Worm (Caenorhabditis elegans) whole organism, mixed stage, embryonic: ENCODE data around the gene clec-37.

Experiments used
- M03D4.4 ChIP-seq: sonication (generic microtip); optimal IDR thresholded peaks from 2 replicates; lab custom pipeline; 2017; ENCODE audit warnings: mild to moderate bottlenecking, missing genetic modification characterization, missing compliant biosample characterization
- bed-3 ChIP-seq: fragments of 200-800 bp; sonication (Bioruptor generic); optimal IDR thresholded peaks from 3 replicates; lab custom pipeline; 2018; ENCODE audit warnings: mild to moderate bottlenecking, missing genetic modification characterization, moderate library complexity, missing compliant biosample characterization
- blmp-1 ChIP-seq: fragments of 150-350 bp; optimal IDR thresholded peaks from 2 replicates; lab custom pipeline; 2014; ENCODE audit warnings: missing biosample characterization, missing genetic modification characterization
- ceh-39 ChIP-seq: fragments of 150-350 bp; optimal IDR thresholded peaks from 2 replicates; lab custom pipeline; 2014; ENCODE audit warnings: missing biosample characterization, missing genetic modification characterization
- ceh-43 ChIP-seq: fragments of 200-800 bp; sonication (Bioruptor generic); optimal IDR thresholded peaks from 2 replicates; lab custom pipeline; 2018; ENCODE audit warnings: mild to moderate bottlenecking, missing genetic modification characterization, moderate library complexity, missing compliant biosample characterization
- ceh-83 ChIP-seq: fragments of 200-800 bp; sonication (Bioruptor generic); optimal IDR thresholded peaks from 2 replicates; lab custom pipeline; 2018; ENCODE audit warnings: mild to moderate bottlenecking, missing genetic modification characterization, missing compliant biosample characterization
- ces-1 ChIP-seq: fragments of 150-350 bp; optimal IDR thresholded peaks from 2 replicates; lab custom pipeline; 2014; ENCODE audit warnings: missing biosample characterization, missing genetic modification reagents, missing genetic modification characterization
- drap-1 ChIP-seq: fragments of 200-800 bp; sonication (Bioruptor generic); optimal IDR thresholded peaks from 3 replicates; lab custom pipeline; 2018; ENCODE audit warnings: mild to moderate bottlenecking, missing genetic modification characterization, missing compliant biosample characterization
- elt-1 ChIP-seq: sonication (generic microtip); optimal IDR thresholded peaks from 2 replicates; lab custom pipeline; 2017; ENCODE audit warnings: missing genetic modification characterization, mild to moderate bottlenecking, missing compliant biosample characterization, antibody characterized with exemption, moderate library complexity, borderline replicate concordance; ENCODE audit not compliant: insufficient read depth
- elt-3 ChIP-seq: fragments of 150-350 bp; optimal IDR thresholded peaks from 2 replicates; lab custom pipeline; 2014; ENCODE audit warnings: missing biosample characterization, missing genetic modification characterization
- flh-1 ChIP-seq: fragments of 200-800 bp; sonication (Bioruptor generic); optimal IDR thresholded peaks from 2 replicates; lab custom pipeline; 2018; ENCODE audit warnings: mild to moderate bottlenecking, missing genetic modification characterization, moderate library complexity, missing compliant biosample characterization
- ham-2 ChIP-seq: fragments of 200-800 bp; sonication (Bioruptor generic); optimal IDR thresholded peaks from 2 replicates; lab custom pipeline; 2018; ENCODE audit warnings: mild to moderate bottlenecking, missing genetic modification characterization, missing compliant biosample characterization
- hlh-1 ChIP-seq: fragments of 150-350 bp; optimal IDR thresholded peaks from 2 replicates; lab custom pipeline; 2014; ENCODE audit warnings: missing biosample characterization, missing genetic modification reagents, missing genetic modification characterization
- lin-13 ChIP-seq: fragments of 150-350 bp; optimal IDR thresholded peaks from 2 replicates; lab custom pipeline; 2014; ENCODE audit warnings: missing biosample characterization, missing genetic modification characterization
- lin-32 ChIP-seq: fragments of 200-800 bp; sonication (Bioruptor generic); optimal IDR thresholded peaks from 2 replicates; lab custom pipeline; 2018; ENCODE audit warnings: mild to moderate bottlenecking, missing genetic modification characterization, missing compliant biosample characterization
- lsy-2 ChIP-seq: fragments of 150-350 bp; optimal IDR thresholded peaks from 2 replicates; lab custom pipeline; 2014; ENCODE audit warnings: missing biosample characterization, missing genetic modification characterization
- mab-5 ChIP-seq: fragments of 150-350 bp; optimal IDR thresholded peaks from 2 replicates; lab custom pipeline; 2014; ENCODE audit warnings: missing biosample characterization, missing genetic modification characterization
- mep-1 ChIP-seq: fragments of 150-350 bp; optimal IDR thresholded peaks from 2 replicates; lab custom pipeline; 2017; ENCODE audit warnings: missing biosample characterization, missing genetic modification reagents, missing genetic modification characterization, inconsistent platforms
- mls-2 ChIP-seq: sonication (generic microtip); optimal IDR thresholded peaks from 2 replicates; lab custom pipeline; 2016; ENCODE audit warnings: mild to moderate bottlenecking, missing genetic modification characterization, moderate library complexity, missing compliant biosample characterization
- nhr-12 ChIP-seq: fragments of 150-350 bp; optimal IDR thresholded peaks from 2 replicates; lab custom pipeline; 2014; ENCODE audit warnings: missing biosample characterization, missing genetic modification characterization
- nhr-2 ChIP-seq: fragments of 150-350 bp; optimal IDR thresholded peaks from 2 replicates; lab custom pipeline; 2014; ENCODE audit warnings: missing biosample characterization, missing genetic modification characterization
- nhr-237 ChIP-seq: fragments of 150-350 bp; optimal IDR thresholded peaks from 2 replicates; lab custom pipeline; 2014; ENCODE audit warnings: missing biosample characterization, missing genetic modification characterization
- nhr-28 ChIP-seq: fragments of 150-350 bp; optimal IDR thresholded peaks from 2 replicates; lab custom pipeline; 2014; ENCODE audit warnings: missing biosample characterization, missing genetic modification characterization
- nhr-76 ChIP-seq: sonication (generic microtip); optimal IDR thresholded peaks from 2 replicates; lab custom pipeline; 2017; ENCODE audit warnings: missing biosample characterization, missing genetic modification characterization
- pha-4 ChIP-seq: fragments of 150-350 bp; optimal IDR thresholded peaks from 2 replicates; lab custom pipeline; 2018; ENCODE audit warnings: missing biosample characterization, missing genetic modification reagents, missing genetic modification characterization
- sem-2 ChIP-seq: fragments of 200-800 bp; sonication (Bioruptor generic); optimal IDR thresholded peaks from 2 replicates; lab custom pipeline; 2018; ENCODE audit warnings: mild to moderate bottlenecking, missing genetic modification characterization, missing compliant biosample characterization
- snpc-4 ChIP-seq: fragments of 150-350 bp; optimal IDR thresholded peaks from 2 replicates; lab custom pipeline; 2014; ENCODE audit warnings: missing biosample characterization, missing genetic modification characterization
- sptf-1 ChIP-seq: sonication (generic microtip); optimal IDR thresholded peaks from 2 replicates; lab custom pipeline; 2017; ENCODE audit warnings: mild to moderate bottlenecking, missing genetic modification characterization, moderate library complexity, missing compliant biosample characterization
- tbx-8 ChIP-seq: fragments of 200-800 bp; sonication (Bioruptor generic); optimal IDR thresholded peaks from 2 replicates; lab custom pipeline; 2018; ENCODE audit warnings: mild to moderate bottlenecking, missing genetic modification characterization, moderate library complexity, missing compliant biosample characterization
- unc-120 ChIP-seq: sonication (generic microtip); optimal IDR thresholded peaks from 2 replicates; lab custom pipeline; 2017; ENCODE audit warnings: missing genetic modification characterization, missing compliant biosample characterization; ENCODE audit not compliant: poor library complexity, severe bottlenecking
- unc-39 ChIP-seq: fragments of 150-350 bp; optimal IDR thresholded peaks from 2 replicates; lab custom pipeline; 2014; ENCODE audit warnings: missing biosample characterization, missing genetic modification characterization
- unc-62 ChIP-seq: fragments of 150-350 bp; optimal IDR thresholded peaks from 2 replicates; lab custom pipeline; 2014; ENCODE audit warnings: missing biosample characterization, missing genetic modification reagents, missing genetic modification characterization
- zip-8 ChIP-seq: fragments of 150-350 bp; optimal IDR thresholded peaks from 2 replicates; lab custom pipeline; 2014; ENCODE audit warnings: missing biosample characterization, missing genetic modification characterization
- ztf-11 ChIP-seq: fragments of 150-350 bp; optimal IDR thresholded peaks from 2 replicates; lab custom pipeline; 2014; ENCODE audit warnings: missing biosample characterization, missing genetic modification characterization

The clec-37 gene

DNA sequence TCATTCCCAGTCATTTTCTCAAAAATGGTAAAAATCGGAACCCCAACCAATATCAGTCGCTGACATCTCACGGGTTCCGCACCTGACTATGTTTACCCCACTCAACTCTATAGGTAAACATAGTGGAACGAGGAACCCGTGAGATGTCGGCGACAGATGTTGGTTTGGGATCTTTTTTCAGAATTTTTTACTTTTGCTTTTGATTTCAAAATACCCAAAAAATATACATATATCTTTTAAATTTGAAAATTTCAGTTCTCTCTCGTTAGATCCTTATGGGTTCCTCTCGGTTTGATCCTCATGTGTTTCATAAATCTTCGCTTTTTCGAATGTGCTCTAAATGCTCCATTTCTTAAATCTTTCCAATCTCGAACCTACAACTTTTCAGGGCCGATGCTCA is 21.7 kb upstream of the clec-37 start, which contains the start of gene srw-23:
srw-23 (plus strand) TSS at position 301 of the 400 bp plus-strand sequence.
- TF ChIP-seq elt-1 (tag; lab: Kevin White, UChicago) (no peak), unc-62 (no peak), nhr-12 (tag; lab: Kevin White, UChicago) (no peak), nhr-237 (tag; lab: Kevin White, UChicago) (no peak), snpc-4 (no peak), elt-3 (tag; lab: Kevin White, UChicago) (no peak), mep-1 (tag; lab: Kevin White, UChicago) (no peak), nhr-76 (no peak), ceh-39 (tag; lab: Kevin White, UChicago) (no peak), unc-120 (tag; lab: Kevin White, UChicago) (no peak), tbx-8 (GFP tag; lab: Kevin White, UChicago) (no peak), hlh-1 (no peak), lsy-2 (tag; lab: Kevin White, UChicago) (no peak), ceh-83 (GFP tag; lab: Kevin White, UChicago) (no peak), blmp-1 (no peak), nhr-2 (tag; lab: Kevin White, UChicago) (no peak), ztf-11 (tag; lab: Kevin White, UChicago) (no peak)

DNA sequence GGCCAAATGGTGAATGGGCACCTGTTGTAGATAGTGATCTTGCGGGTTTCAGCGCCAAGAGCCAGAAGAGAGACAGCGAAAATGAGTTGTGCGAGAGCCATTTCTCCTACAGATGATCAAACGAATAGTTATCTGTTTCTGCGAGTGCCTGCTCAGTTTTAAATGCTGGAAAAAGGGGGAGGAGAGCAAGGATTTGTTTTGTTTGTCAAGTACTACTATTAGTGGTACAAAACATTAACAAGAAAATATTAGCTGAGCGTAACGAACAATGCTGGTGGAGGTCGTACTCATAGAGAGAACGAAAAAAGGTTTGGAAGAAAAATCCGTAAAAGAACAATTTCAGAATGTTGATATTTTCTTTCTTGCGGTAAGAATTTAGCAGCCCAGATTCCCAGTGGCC is 19.5 kb upstream of the clec-37 start, which contains the start of gene thn-4:
thn-4 (minus strand) TSS at position 101 of the 400 bp plus-strand sequence.
- no peak for TF ChIP-seq blmp-1
- no peak for TF ChIP-seq ces-1 (GFP tag; lab: Kevin White, UChicago)
- no peak for TF ChIP-seq ceh-39 (tag; lab: Kevin White, UChicago)
- no peak for TF ChIP-seq nhr-28

DNA sequence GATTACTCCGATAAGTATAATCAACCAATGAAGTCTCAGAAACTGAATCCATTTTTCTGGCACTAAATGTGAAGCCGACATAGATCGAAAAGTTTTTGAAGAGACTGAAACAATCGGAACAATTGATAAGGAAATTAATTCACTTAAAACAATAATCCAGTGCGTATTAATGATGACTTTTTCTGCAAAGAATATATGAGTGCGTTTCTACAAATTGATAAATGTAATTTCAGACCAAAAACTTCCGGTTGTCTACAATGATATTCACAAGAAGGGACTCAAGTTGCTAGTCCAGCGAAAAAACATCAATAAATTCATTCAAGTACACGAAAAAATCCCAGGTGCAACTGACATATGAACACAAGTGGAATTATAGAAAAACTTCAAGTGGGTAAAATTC is 17.8 kb upstream of the clec-37 start, which contains the start of gene clec-33:
clec-33 (minus strand) TSS at position 101 of the 400 bp plus-strand sequence.
- TF ChIP-seq drap-1 (GFP tag; lab: Kevin White, UChicago) (no peak), hlh-1 (no peak)

DNA sequence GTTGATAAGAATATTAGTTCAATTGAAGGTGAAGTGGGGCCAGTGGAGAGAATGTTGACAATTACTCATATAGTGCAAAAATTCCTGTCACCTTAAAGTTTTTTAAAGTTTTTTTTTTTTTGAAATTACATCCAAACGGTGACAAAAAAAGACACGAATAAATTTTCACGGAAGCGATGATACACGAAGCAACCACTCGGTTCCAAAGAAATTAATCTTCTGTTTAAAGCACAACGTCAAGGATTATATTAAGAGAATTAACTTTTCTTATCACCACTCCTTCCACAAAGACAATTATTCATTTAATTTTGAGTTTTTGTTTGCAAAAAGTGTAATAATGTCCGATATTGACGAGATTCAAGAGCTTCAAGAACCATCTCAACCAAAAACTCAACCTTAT is 13.5 kb upstream of the clec-37 start, which contains the start of gene clec-28:
clec-28 (plus strand) TSS at position 301 of the 400 bp plus-strand sequence.
- TF ChIP-seq ceh-39 (tag; lab: Kevin White, UChicago), result no peak
- TF ChIP-seq sem-2 (GFP tag; lab: Kevin White, UChicago), result no peak
- no peak for TF ChIP-seq zip-8 (tag; lab: Kevin White, UChicago)
- TF ChIP-seq nhr-76, result no peak
- TF ChIP-seq sptf-1 (tag; lab: Kevin White, UChicago), result no peak
- TF ChIP-seq nhr-28, result no peak
- TF ChIP-seq nhr-2 (tag; lab: Kevin White, UChicago), result no peak
- TF ChIP-seq lin-32 (GFP tag; lab: Kevin White, UChicago), result no peak
- no peak for TF ChIP-seq nhr-12 (tag; lab: Kevin White, UChicago)
- no peak for TF ChIP-seq blmp-1

DNA sequence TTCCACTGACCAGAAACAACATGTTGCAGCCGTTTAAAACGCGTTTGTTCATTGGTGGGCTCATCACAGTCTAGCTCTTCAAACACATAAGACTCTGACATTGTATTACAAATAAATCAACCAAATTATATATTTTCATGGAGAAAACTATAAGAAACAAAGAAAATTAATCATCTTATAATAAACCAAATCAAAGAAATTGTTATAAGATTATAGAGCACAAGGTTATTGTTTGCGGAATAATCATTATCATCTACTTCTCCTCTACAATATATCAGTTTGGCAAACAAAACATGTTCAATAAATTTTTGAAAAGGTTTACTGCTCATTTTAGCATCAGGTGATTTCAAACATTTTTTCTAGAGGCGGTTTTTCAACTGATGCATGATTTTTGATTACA is 9.8 kb upstream of the clec-37 start, which contains the start of the genes clec-32 and clec-24:
clec-32 (minus strand) TSS at position 101 of the 400 bp plus-strand sequence.
clec-24 (plus strand) TSS at position 294 of the 400 bp plus-strand sequence.
- TF ChIP-seq bed-3 (GFP tag; lab: Kevin White, UChicago) (no peak), unc-39 (tag; lab: Kevin White, UChicago) (no peak), ham-2 (no peak), ces-1 (GFP tag; lab: Kevin White, UChicago) (no peak), nhr-76 (no peak), lin-32 (GFP tag; lab: Kevin White, UChicago) (no peak), lin-13 (no peak), ceh-83 (GFP tag; lab: Kevin White, UChicago) (no peak), ztf-11 (tag; lab: Kevin White, UChicago) (no peak), blmp-1 (no peak), M03D4.4 (tag; lab: Kevin White, UChicago) (no peak), tbx-8 (GFP tag; lab: Kevin White, UChicago) (no peak)

DNA sequence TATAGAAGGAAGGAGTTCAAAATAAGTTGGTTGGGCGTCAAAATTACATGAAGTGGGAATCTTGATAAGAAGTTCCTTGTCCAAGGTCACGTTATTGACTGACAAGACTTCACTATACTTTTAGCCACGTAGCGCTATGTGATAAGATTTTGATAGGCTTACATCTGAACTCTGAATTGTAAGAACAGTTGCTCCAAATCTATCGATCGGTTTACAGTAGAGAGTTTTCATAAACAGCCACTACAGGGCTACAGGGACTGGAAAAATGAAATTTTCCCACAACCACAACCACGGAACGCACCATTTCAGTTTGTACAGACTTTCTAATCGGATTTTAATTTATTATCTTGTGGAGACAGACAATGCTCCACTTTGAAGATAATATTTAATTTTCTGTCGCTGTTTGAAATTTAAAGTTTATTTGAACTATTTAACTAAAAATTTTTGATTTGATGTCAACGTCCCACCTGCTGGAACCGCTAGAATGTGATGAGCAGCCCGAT is 6.1 kb upstream of the clec-37 start, which contains the start of the genes clec-31 and clec-22:
clec-31 (minus strand) TSS at position 101 of the 503 bp plus-strand sequence.
clec-22 (plus strand) TSS at position 453 of the 503 bp plus-strand sequence.
- TF ChIP-seq nhr-2 (tag; lab: Kevin White, UChicago) (no peak), nhr-12 (tag; lab: Kevin White, UChicago) (no peak), ceh-43 (GFP tag; lab: Kevin White, UChicago) (no peak), unc-120 (tag; lab: Kevin White, UChicago) (no peak), flh-1 (GFP tag; lab: Kevin White, UChicago) (no peak), mls-2 (tag; lab: Kevin White, UChicago) (no peak), bed-3 (GFP tag; lab: Kevin White, UChicago) (no peak), drap-1 (GFP tag; lab: Kevin White, UChicago) (no peak), ham-2 (no peak), mab-5 (no peak), snpc-4 (no peak), elt-1 (tag; lab: Kevin White, UChicago) (no peak), ceh-39 (tag; lab: Kevin White, UChicago) (no peak), pha-4 (tag; lab: Kevin White, UChicago) (no peak), nhr-237 (tag; lab: Kevin White, UChicago) (no peak), blmp-1 (no peak), ceh-83 (GFP tag; lab: Kevin White, UChicago) (no peak)
